Worm (Caenorhabditis elegans) whole organism, L2 larva: ENCODE data around the gene mct-6.
A peak's percentile ranks its signal among the peaks of the same experiment; 100 is the strongest.

Experiments used
- C34F6.9 ChIP-seq: fragments of 150-350 bp; optimal IDR thresholded peaks from 2 replicates; lab custom pipeline; 2014; ENCODE audit warnings: missing biosample characterization, missing genetic modification characterization
- R02D3.7 ChIP-seq: fragments of 150-350 bp; optimal IDR thresholded peaks from 2 replicates; lab custom pipeline; 2014; ENCODE audit warnings: missing biosample characterization, missing genetic modification characterization
- ZK546.5 ChIP-seq: sonication (generic microtip); optimal IDR thresholded peaks from 2 replicates; lab custom pipeline; 2017; ENCODE audit warnings: missing biosample characterization, missing genetic modification characterization
- alr-1 ChIP-seq: fragments of 150-350 bp; optimal IDR thresholded peaks from 2 replicates; lab custom pipeline; 2014; ENCODE audit warnings: missing biosample characterization, missing genetic modification characterization
- aly-2 ChIP-seq: fragments of 150-350 bp; optimal IDR thresholded peaks from 2 replicates; lab custom pipeline; 2014; ENCODE audit warnings: missing biosample characterization, missing genetic modification characterization
- ama-1 ChIP-seq: fragments of 150-350 bp; optimal IDR thresholded peaks from 2 replicates; lab custom pipeline; 2018; ENCODE audit warnings: inconsistent platforms
- ceh-16 ChIP-seq: fragments of 150-350 bp; optimal IDR thresholded peaks from 2 replicates; lab custom pipeline; 2014; ENCODE audit warnings: missing biosample characterization, missing genetic modification characterization
- ceh-82 ChIP-seq: fragments of 150-350 bp; optimal IDR thresholded peaks from 2 replicates; lab custom pipeline; 2014; ENCODE audit warnings: missing biosample characterization, missing genetic modification characterization
- egl-27 ChIP-seq: sonication (generic microtip); optimal IDR thresholded peaks from 3 replicates; lab custom pipeline; 2017; ENCODE audit warnings: missing biosample characterization, missing genetic modification reagents, missing genetic modification characterization
- elt-3 ChIP-seq: sonication (generic microtip); optimal IDR thresholded peaks from 2 replicates; lab custom pipeline; 2017; ENCODE audit warnings: missing biosample characterization, missing genetic modification characterization
- fos-1 ChIP-seq: fragments of 150-350 bp; optimal IDR thresholded peaks from 2 replicates; lab custom pipeline; 2014; ENCODE audit warnings: missing biosample characterization, missing genetic modification characterization
- lin-11 ChIP-seq: fragments of 150-350 bp; sonication (generic microtip); optimal IDR thresholded peaks from 2 replicates; lab custom pipeline; 2014; ENCODE audit warnings: missing biosample characterization, missing genetic modification characterization, inconsistent platforms, mixed read lengths
- lin-13 ChIP-seq: fragments of 150-350 bp; optimal IDR thresholded peaks from 2 replicates; lab custom pipeline; 2014; ENCODE audit warnings: missing biosample characterization, missing genetic modification reagents, missing genetic modification characterization
- lsy-2 ChIP-seq, 2 experiments: fragments of 150-350 bp in 1 of 2; sonication (generic microtip) in 1 of 2; optimal IDR thresholded peaks; 2 replicates each; lab custom pipeline; 2014 to 2017; ENCODE audit warnings: missing biosample characterization in 2 of 2, missing genetic modification characterization in 2 of 2
- mab-5 ChIP-seq: fragments of 150-350 bp; optimal IDR thresholded peaks from 2 replicates; lab custom pipeline; 2014; ENCODE audit warnings: missing biosample characterization, missing genetic modification characterization
- mdl-1 ChIP-seq, 2 experiments: fragments of 150-350 bp in 1 of 2; sonication (generic microtip) in 1 of 2; optimal IDR thresholded peaks; 2 replicates each; lab custom pipeline; 2017; ENCODE audit warnings: missing biosample characterization in 2 of 2, missing genetic modification characterization in 2 of 2
- nhr-10 ChIP-seq: sonication (generic microtip); optimal IDR thresholded peaks from 2 replicates; lab custom pipeline; 2017; ENCODE audit warnings: missing biosample characterization, missing genetic modification characterization
- nhr-129 ChIP-seq: fragments of 150-350 bp; optimal IDR thresholded peaks from 2 replicates; lab custom pipeline; 2014; ENCODE audit warnings: missing biosample characterization, missing genetic modification characterization
- nhr-237 ChIP-seq: fragments of 150-350 bp; optimal IDR thresholded peaks from 2 replicates; lab custom pipeline; 2014; ENCODE audit warnings: missing biosample characterization, missing genetic modification characterization
- nhr-25 ChIP-seq: fragments of 150-350 bp; sonication (generic microtip); optimal IDR thresholded peaks from 3 replicates; lab custom pipeline; 2014; ENCODE audit warnings: missing biosample characterization, missing genetic modification characterization
- nhr-6 ChIP-seq: fragments of 150-350 bp; optimal IDR thresholded peaks from 2 replicates; lab custom pipeline; 2014; ENCODE audit warnings: missing biosample characterization, missing genetic modification characterization
- nhr-77 ChIP-seq: fragments of 150-350 bp; optimal IDR thresholded peaks from 2 replicates; lab custom pipeline; 2014; ENCODE audit warnings: missing biosample characterization, missing genetic modification characterization
- peb-1 ChIP-seq: fragments of 150-350 bp; optimal IDR thresholded peaks from 2 replicates; lab custom pipeline; 2014; ENCODE audit warnings: missing biosample characterization, missing genetic modification characterization
- skn-1 ChIP-seq: sonication (generic microtip); optimal IDR thresholded peaks from 2 replicates; lab custom pipeline; 2017; ENCODE audit warnings: missing biosample characterization, missing genetic modification characterization
- sma-3 ChIP-seq: sonication (generic microtip); optimal IDR thresholded peaks from 2 replicates; lab custom pipeline; 2016; ENCODE audit warnings: missing genetic modification reagents, missing genetic modification characterization, missing compliant biosample characterization
- sma-9 ChIP-seq, 2 experiments: fragments of 150-350 bp in 1 of 2; sonication (generic microtip) in 1 of 2; optimal IDR thresholded peaks; 2 replicates each; lab custom pipeline; 2014 to 2016; ENCODE audit warnings: missing genetic modification characterization in 2 of 2, mild to moderate bottlenecking in 1 of 2, missing biosample characterization in 1 of 2, missing compliant biosample characterization in 1 of 2, missing genetic modification reagents in 1 of 2, moderate library complexity in 1 of 2
- snpc-4 ChIP-seq: fragments of 150-350 bp; optimal IDR thresholded peaks from 2 replicates; lab custom pipeline; 2014; ENCODE audit warnings: missing biosample characterization, missing genetic modification characterization
- unc-55 ChIP-seq: fragments of 150-350 bp; sonication (generic microtip); optimal IDR thresholded peaks from 3 replicates; lab custom pipeline; 2014; ENCODE audit warnings: missing biosample characterization, missing genetic modification reagents, missing genetic modification characterization
- unc-62 ChIP-seq: fragments of 150-350 bp; optimal IDR thresholded peaks from 2 replicates; lab custom pipeline; 2014; ENCODE audit warnings: missing biosample characterization, missing genetic modification reagents, missing genetic modification characterization
- ztf-1 ChIP-seq: fragments of 200-800 bp; sonication (Bioruptor generic); conservative IDR thresholded peaks from 2 replicates; pipeline ENCODE4 v1.3.6; 2022; ENCODE audit warnings: missing genetic modification characterization, missing compliant biosample characterization
- ztf-11 ChIP-seq: sonication (generic microtip); optimal IDR thresholded peaks from 2 replicates; lab custom pipeline; 2017; ENCODE audit warnings: missing biosample characterization, missing genetic modification characterization
- ztf-4 ChIP-seq: fragments of 150-350 bp; optimal IDR thresholded peaks from 2 replicates; lab custom pipeline; 2014; ENCODE audit warnings: missing biosample characterization, missing genetic modification characterization

Gene mct-6

DNA sequence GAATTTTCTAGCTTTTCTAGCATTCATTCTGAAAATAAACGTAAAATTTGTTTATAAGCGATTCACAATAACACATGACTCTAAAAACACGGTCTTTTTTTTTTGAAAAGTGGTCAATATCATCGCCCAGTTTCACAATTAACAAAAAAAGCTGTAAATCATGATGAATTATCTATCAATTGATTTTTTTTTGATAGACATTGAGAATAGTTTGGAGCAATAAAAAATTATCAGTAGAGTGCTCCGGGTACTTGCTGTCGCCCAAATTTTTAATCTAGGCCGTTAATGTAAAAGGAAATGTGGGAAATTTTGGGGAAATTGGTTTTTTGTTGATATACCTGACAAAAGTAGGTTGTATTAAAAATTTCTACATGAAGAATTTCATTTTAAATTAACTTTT, 3.1 kb upstream of the mct-6 start:
- TF ChIP-seq fos-1 (tag; lab: Kevin White, UChicago) (peak; percentile 20), ceh-82 (tag; lab: Kevin White, UChicago) (no peak)
- TF ChIP-seq, all 48 proteins: peak for 1

DNA sequence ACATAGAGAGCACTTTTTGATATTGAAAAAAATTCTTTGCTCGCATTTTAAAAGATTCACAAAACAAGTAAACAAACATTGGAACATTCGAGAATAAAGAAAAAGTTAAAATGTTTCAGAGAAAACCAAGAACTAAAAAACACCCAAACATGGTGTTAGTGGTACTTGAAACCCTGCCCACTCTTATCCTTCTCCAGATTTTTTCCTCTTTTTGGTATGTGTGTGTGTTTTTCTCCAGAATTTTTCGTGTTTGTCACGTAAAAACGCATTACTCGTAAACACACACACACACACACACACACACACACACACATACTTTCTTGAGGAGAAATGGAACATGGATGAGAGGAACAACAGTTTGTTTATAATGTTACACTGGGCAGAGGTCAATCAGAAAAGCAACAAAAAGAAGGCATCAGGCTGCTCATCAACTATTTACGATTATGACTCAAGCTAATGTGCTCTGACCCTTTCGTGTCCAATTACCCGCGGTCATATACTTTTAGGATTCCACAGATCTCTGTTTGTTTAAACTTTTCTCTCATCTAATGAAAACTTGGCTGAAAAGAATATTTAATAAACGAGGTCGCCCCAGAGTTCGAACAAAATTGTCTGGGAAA, 1.9 kb upstream of the mct-6 start:
- peak; percentile 40 for TF ChIP-seq unc-55
- peak; percentile 28 for TF ChIP-seq nhr-129 (tag; lab: Kevin White, UChicago)
- TF ChIP-seq ama-1 (lab: Kevin White, UChicago): no peak

DNA sequence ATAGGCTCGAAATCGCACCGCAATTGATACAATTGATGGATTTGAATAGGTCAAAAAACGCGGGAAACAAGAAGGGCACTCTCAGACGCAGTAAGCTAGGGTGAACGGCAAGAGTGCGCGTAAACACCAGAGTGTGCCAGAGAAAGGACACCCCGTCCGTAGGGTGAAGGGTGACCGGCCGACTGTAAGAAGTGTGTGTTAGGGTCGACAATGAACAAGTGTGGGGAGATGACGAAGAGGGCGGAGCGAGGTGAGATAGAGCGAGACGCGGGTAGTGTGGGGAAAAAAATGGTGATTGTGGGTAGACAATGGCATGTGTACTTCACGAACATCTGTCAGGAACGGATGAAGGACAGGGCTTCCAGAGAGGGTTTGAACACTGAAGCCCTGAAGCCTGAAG, 621 bp upstream of the mct-6 start:
- TF ChIP-seq nhr-6 (tag; lab: Kevin White, UChicago) (no peak), ztf-11 (tag; lab: Kevin White, UChicago) (no peak), ztf-1 (GFP tag; lab: Robert Waterston, UW) (no peak), fos-1 (tag; lab: Kevin White, UChicago) (peak; percentile 0)
- TF ChIP-seq, all 48 proteins: peak for 1

DNA sequence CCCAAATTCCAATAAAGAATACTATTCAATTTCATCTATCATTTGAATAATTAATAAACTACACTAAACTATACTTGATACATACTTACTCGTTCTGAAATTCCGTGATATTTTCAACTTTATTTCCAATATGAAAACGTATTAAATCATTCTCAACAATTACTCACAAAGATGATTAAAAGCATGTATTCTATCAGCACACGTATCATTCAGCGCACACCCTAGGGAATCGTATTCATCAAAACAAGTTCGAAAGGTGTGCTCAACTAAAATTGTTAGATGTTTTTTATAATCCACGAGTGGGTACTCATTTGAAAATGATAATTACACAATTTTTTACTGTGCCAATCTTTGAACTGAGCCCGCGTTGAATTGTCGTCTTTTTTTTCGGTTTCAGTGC, 7.8 kb downstream of the mct-6 start, which contains the start of gene C10E2.1:
C10E2.1 (plus strand) TSS at position 301 of the 400 bp plus-strand sequence.
- no peak for TF ChIP-seq sma-9 (GFP tag; optimal IDR thresholded peaks at IDR 0.05; lab: Kevin White, UChicago)
- TF ChIP-seq sma-9 (tag; optimal IDR thresholded peaks at IDR 0.05; lab: Kevin White, UChicago): no peak
- TF ChIP-seq ceh-82 (tag; lab: Kevin White, UChicago): no peak
- TF ChIP-seq alr-1 (tag; lab: Kevin White, UChicago): no peak
- TF ChIP-seq peb-1 (tag; lab: Kevin White, UChicago): no peak
- no peak for TF ChIP-seq lin-11 (tag; lab: Kevin White, UChicago)
- TF ChIP-seq C34F6.9 (tag; lab: Kevin White, UChicago): no peak
- TF ChIP-seq skn-1 (tag; lab: Kevin White, UChicago): no peak
- TF ChIP-seq unc-55: no peak
- TF ChIP-seq R02D3.7: no peak
- TF ChIP-seq egl-27 (tag; lab: Kevin White, UChicago): no peak

DNA sequence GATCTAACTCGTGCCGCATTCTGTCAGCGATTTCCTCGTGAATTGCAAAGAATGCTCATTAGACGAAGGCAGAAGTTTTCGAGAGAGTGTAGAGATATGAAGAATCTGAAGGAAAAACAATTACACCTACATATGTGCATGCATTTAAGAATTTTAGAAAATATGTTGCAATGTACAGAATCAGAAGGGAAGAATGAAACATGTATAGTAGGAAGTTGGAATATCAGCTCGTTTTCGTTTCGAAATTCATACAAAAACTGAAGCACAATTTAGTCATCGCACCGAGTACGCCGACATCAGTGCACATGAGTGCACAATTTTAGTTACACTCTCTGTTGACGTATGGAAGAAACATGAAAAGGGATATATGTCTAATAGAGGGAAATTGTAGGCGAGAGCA, 15.8 kb downstream of the mct-6 start, which contains the start of gene C10E2.5:
C10E2.5 (minus strand) TSS at position 101 of the 400 bp plus-strand sequence.
- no peak for TF ChIP-seq sma-3
- no peak for TF ChIP-seq unc-62 (GFP tag; lab: Kevin White, UChicago)
- no peak for TF ChIP-seq nhr-129 (tag; lab: Kevin White, UChicago)
- no peak for TF ChIP-seq ztf-4 (tag; lab: Kevin White, UChicago)
- no peak for TF ChIP-seq mab-5
- TF ChIP-seq ZK546.5: no peak

DNA sequence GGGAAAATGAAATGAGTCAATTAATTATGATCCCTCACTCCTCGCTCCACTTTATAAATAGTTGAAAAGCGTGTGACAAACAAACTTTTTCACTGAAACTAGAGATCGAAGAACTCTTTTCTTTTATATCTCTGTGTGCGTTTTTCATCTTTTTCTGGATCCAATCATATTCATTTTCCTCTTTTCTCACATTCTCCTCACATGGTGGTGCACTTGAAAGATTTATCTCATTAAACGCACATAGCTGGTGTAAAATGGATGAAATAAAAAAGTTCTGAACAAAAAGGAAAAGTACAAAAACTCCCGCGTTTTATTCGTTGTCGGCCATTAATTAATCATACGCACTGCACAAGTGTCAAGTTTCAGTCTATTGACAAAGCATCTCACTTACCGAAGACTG, 18.1 kb downstream of the mct-6 start:
- TF ChIP-seq elt-3: no peak
- no peak for TF ChIP-seq ztf-4 (tag; lab: Kevin White, UChicago)
- TF ChIP-seq ztf-11 (tag; lab: Kevin White, UChicago): no peak
- no peak for TF ChIP-seq nhr-77
- TF ChIP-seq snpc-4: no peak
- TF ChIP-seq ztf-1 (GFP tag; lab: Robert Waterston, UW): no peak
- TF ChIP-seq nhr-237 (tag; lab: Kevin White, UChicago): no peak
- TF ChIP-seq peb-1 (tag; lab: Kevin White, UChicago): no peak
- TF ChIP-seq ceh-16 (tag; lab: Kevin White, UChicago): no peak
- no peak for TF ChIP-seq lsy-2 (tag; optimal IDR thresholded peaks at IDR 0.05; lab: Kevin White, UChicago)
- TF ChIP-seq nhr-6 (tag; lab: Kevin White, UChicago): no peak
- TF ChIP-seq mdl-1 (tag; optimal IDR thresholded peaks at IDR 0.05; lab: Kevin White, UChicago): no peak
- no peak for TF ChIP-seq ama-1 (lab: Kevin White, UChicago)
- TF ChIP-seq aly-2 (tag; lab: Kevin White, UChicago): no peak
- TF ChIP-seq sma-9 (GFP tag; optimal IDR thresholded peaks at IDR 0.05; lab: Kevin White, UChicago): no peak
- TF ChIP-seq sma-9 (tag; optimal IDR thresholded peaks at IDR 0.05; lab: Kevin White, UChicago): no peak
- no peak for TF ChIP-seq nhr-25 (tag; lab: Kevin White, UChicago)
- no peak for TF ChIP-seq C34F6.9 (tag; lab: Kevin White, UChicago)
- TF ChIP-seq nhr-10 (tag; lab: Kevin White, UChicago): no peak
- TF ChIP-seq ceh-82 (tag; lab: Kevin White, UChicago): no peak
- TF ChIP-seq lin-13 (GFP tag; lab: Kevin White, UChicago): no peak
